Worm (Caenorhabditis elegans) whole organism, young adult: Measurements from ENCODE around the gene T28C6.8.

Experiments used
- B0035.1 ChIP-seq: sonication (generic microtip); optimal IDR thresholded peaks from 2 replicates; lab custom pipeline; 2016; ENCODE audit warnings: missing genetic modification characterization, mild to moderate bottlenecking, missing compliant biosample characterization, missing genotype, missing genetic modification reagents
- B0261.1 ChIP-seq: sonication (generic microtip); optimal IDR thresholded peaks from 2 replicates; lab custom pipeline; 2016; ENCODE audit warnings: mild to moderate bottlenecking, missing genetic modification characterization, moderate library complexity, missing compliant biosample characterization
- T26A5.8 ChIP-seq: sonication (generic microtip); optimal IDR thresholded peaks from 2 replicates; lab custom pipeline; 2016; ENCODE audit warnings: missing genetic modification characterization, missing compliant biosample characterization
- ccch-3 ChIP-seq: fragments of 200-800 bp; sonication (Bioruptor generic); optimal IDR thresholded peaks from 2 replicates; lab custom pipeline; 2018; ENCODE audit warnings: mild to moderate bottlenecking, missing genetic modification characterization, missing compliant biosample characterization
- chd-7 ChIP-seq: sonication (generic microtip); optimal IDR thresholded peaks from 2 replicates; lab custom pipeline; 2016; ENCODE audit warnings: mild to moderate bottlenecking, missing genetic modification characterization, moderate library complexity, missing compliant biosample characterization
- egrh-3 ChIP-seq: fragments of 200-800 bp; sonication (Bioruptor generic); IDR thresholded peaks from 2 replicates; pipeline ENCODE4 v1.3.6; 2022; ENCODE audit warnings: missing genetic modification reagents, missing genetic modification characterization, missing compliant biosample characterization
- lin-35 ChIP-seq, 3 experiments: fragments of 150-350 bp in 2 of 3; sonication (generic microtip) in 1 of 3; optimal IDR thresholded peaks; 2 replicates each; lab custom pipeline; 2014 to 2018; ENCODE audit warnings: missing biosample characterization in 3 of 3, missing genetic modification characterization in 3 of 3, missing genetic modification reagents in 3 of 3
- lin-54 ChIP-seq: fragments of 200-800 bp; sonication (Bioruptor generic); optimal IDR thresholded peaks from 2 replicates; lab custom pipeline; 2018; ENCODE audit warnings: mild to moderate bottlenecking, missing genetic modification characterization, missing compliant biosample characterization
- madf-6 ChIP-seq: fragments of 200-800 bp; sonication (Bioruptor generic); IDR thresholded peaks from 2 replicates; pipeline ENCODE4 v1.3.6; 2022; ENCODE audit warnings: missing genetic modification reagents, missing genetic modification characterization, missing compliant biosample characterization
- nfyb-1 ChIP-seq: fragments of 200-800 bp; sonication (Bioruptor generic); IDR thresholded peaks from 2 replicates; pipeline ENCODE4 v1.3.6; 2022; ENCODE audit warnings: missing genetic modification reagents, missing genetic modification characterization, missing compliant biosample characterization

DNA sequence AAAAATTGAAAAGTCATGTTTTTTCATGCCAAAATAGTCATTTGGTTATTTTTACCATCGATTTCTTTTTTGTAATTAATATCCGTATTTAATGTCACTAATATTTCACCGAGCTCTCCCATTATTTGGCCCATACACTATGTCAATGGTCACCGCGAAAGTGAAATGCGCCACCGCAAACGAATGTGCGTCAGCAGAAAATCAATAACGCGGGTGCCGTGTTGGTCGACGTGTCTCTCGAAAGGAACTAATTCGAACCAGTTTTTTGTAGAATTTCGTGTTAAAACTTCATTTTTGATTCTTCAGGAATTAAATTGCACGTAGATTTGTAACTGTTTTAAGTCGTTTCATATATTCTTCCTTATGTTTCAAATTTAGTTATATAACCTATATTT, 3.9 kb downstream of the T28C6.8 start:
- no peak for TF ChIP-seq B0261.1 (tag; lab: Kevin White, UChicago)
- TF ChIP-seq lin-35 (GFP tag; optimal IDR thresholded peaks at IDR 0.05; lab: Kevin White, UChicago), result no peak
- TF ChIP-seq madf-6 (GFP tag; lab: Robert Waterston, UW), result no peak
- TF ChIP-seq chd-7 (tag; lab: Kevin White, UChicago), result no peak
- no peak for TF ChIP-seq T26A5.8 (tag; lab: Kevin White, UChicago)
- no peak for TF ChIP-seq B0035.1 (tag; lab: Kevin White, UChicago)
- TF ChIP-seq egrh-3 (GFP tag; lab: Robert Waterston, UW), result no peak
- TF ChIP-seq lin-54 (GFP tag; lab: Kevin White, UChicago), result no peak
- no peak for TF ChIP-seq nfyb-1 (GFP tag; lab: Robert Waterston, UW)
- no peak for TF ChIP-seq ccch-3 (GFP tag; lab: Kevin White, UChicago)
